Worm (Caenorhabditis elegans) whole organism, midembryonic: ENCODE data around the gene C18D4.12.

ENCODE experiments used
- T22C8.4 ChIP-seq: fragments of 200-800 bp; sonication (Bioruptor generic); IDR thresholded peaks from 2 replicates; pipeline ENCODE4 v1.3.6; 2022; ENCODE audit warnings: missing genetic modification characterization, missing compliant biosample characterization
- cog-1 ChIP-seq: sonication (generic microtip); optimal IDR thresholded peaks from 2 replicates; lab custom pipeline; 2016; ENCODE audit warnings: missing genetic modification characterization, missing compliant biosample characterization
- med-1 ChIP-seq: sonication (generic microtip); optimal IDR thresholded peaks from 2 replicates; lab custom pipeline; 2017; ENCODE audit warnings: missing genetic modification characterization, mild to moderate bottlenecking, missing compliant biosample characterization, antibody characterized with exemption, missing genetic modification reagents; ENCODE audit not compliant: insufficient read depth
- ref-1 ChIP-seq: fragments of 200-800 bp; sonication (Bioruptor generic); conservative IDR thresholded peaks from 2 replicates; pipeline ENCODE4 v1.3.6; 2022; ENCODE audit warnings: missing genetic modification reagents, missing genetic modification characterization, missing compliant biosample characterization
- tab-1 ChIP-seq: fragments of 200-800 bp; sonication (Bioruptor generic); IDR thresholded peaks from 2 replicates; pipeline ENCODE4 v1.3.6; 2022; ENCODE audit warnings: missing genetic modification characterization, missing compliant biosample characterization
- ztf-23 ChIP-seq: fragments of 200-800 bp; sonication (Bioruptor generic); IDR thresholded peaks from 2 replicates; pipeline ENCODE4 v1.3.6; 2022; ENCODE audit warnings: missing genetic modification reagents, missing genetic modification characterization, missing compliant biosample characterization

Gene C18D4.12

DNA sequence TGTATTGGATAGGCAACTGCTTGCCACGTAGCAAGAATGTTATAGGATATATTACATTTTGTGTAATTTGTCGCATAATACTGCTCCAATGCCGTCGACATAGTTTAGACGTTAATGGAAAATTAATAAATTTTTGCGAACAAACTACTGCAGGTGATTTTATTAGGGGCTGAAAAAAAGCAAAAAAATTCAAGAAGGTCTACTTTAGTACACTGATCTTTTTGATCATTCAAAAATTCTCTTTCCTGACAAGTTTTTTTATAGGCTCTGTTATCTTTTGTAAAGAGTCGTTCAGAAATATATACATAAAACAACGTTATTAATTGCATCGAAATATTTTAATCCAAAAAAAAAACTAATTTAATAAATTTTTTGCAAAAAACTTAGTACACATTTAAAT is 45.3 kb downstream of the C18D4.12 start, which contains the start of gene srh-111:
TSS of gene srh-111 (minus strand) at position 101 of the 400 bp plus-strand sequence.
- no peak for TF ChIP-seq T22C8.4 (GFP tag; lab: Robert Waterston, UW)
- TF ChIP-seq cog-1 (tag; lab: Kevin White, UChicago), result no peak
- no peak for TF ChIP-seq med-1 (GFP tag; lab: Kevin White, UChicago)
- no peak for TF ChIP-seq tab-1 (GFP tag; lab: Robert Waterston, UW)
- TF ChIP-seq ref-1, result no peak
- no peak for TF ChIP-seq ztf-23 (GFP tag; lab: Robert Waterston, UW)
